Worm (Caenorhabditis elegans) whole organism, midembryonic: ENCODE results near the gene immt-2.

ENCODE experiments used
- T22C8.4 ChIP-seq: fragments of 200-800 bp; sonication (Bioruptor generic); IDR thresholded peaks from 2 replicates; pipeline ENCODE4 v1.3.6; 2022; ENCODE audit warnings: missing genetic modification characterization, missing compliant biosample characterization
- cog-1 ChIP-seq: sonication (generic microtip); optimal IDR thresholded peaks from 2 replicates; lab custom pipeline; 2016; ENCODE audit warnings: missing genetic modification characterization, missing compliant biosample characterization
- flt-1 ChIP-seq: fragments of 200-800 bp; sonication (Bioruptor generic); IDR thresholded peaks from 2 replicates; pipeline ENCODE4 v1.3.6; 2022; ENCODE audit warnings: missing genetic modification characterization, missing compliant biosample characterization
- klf-2 ChIP-seq: fragments of 200-800 bp; sonication (Bioruptor generic); conservative IDR thresholded peaks from 2 replicates; pipeline ENCODE4 v1.3.6; 2022; ENCODE audit warnings: missing genetic modification reagents, missing genetic modification characterization, missing compliant biosample characterization
- med-1 ChIP-seq: sonication (generic microtip); optimal IDR thresholded peaks from 2 replicates; lab custom pipeline; 2017; ENCODE audit warnings: missing genetic modification characterization, mild to moderate bottlenecking, missing compliant biosample characterization, antibody characterized with exemption, missing genetic modification reagents; ENCODE audit not compliant: insufficient read depth
- ref-1 ChIP-seq: fragments of 200-800 bp; sonication (Bioruptor generic); conservative IDR thresholded peaks from 2 replicates; pipeline ENCODE4 v1.3.6; 2022; ENCODE audit warnings: missing genetic modification reagents, missing genetic modification characterization, missing compliant biosample characterization
- tab-1 ChIP-seq: fragments of 200-800 bp; sonication (Bioruptor generic); IDR thresholded peaks from 2 replicates; pipeline ENCODE4 v1.3.6; 2022; ENCODE audit warnings: missing genetic modification characterization, missing compliant biosample characterization
- ztf-23 ChIP-seq: fragments of 200-800 bp; sonication (Bioruptor generic); IDR thresholded peaks from 2 replicates; pipeline ENCODE4 v1.3.6; 2022; ENCODE audit warnings: missing genetic modification reagents, missing genetic modification characterization, missing compliant biosample characterization
- ztf-29 ChIP-seq: fragments of 200-800 bp; sonication (Bioruptor generic); IDR thresholded peaks from 2 replicates; pipeline ENCODE4 v1.3.6; 2022; ENCODE audit warnings: missing genetic modification reagents, missing genetic modification characterization, missing compliant biosample characterization

Gene immt-2

ce11 chrV:16834989-16835388, 45.9 kb downstream of the immt-2 start, which contains the start of gene tni-3:
Gene tni-3, minus strand, starts transcription at chrV:16835128.
- TF ChIP-seq ztf-23 (GFP tag; lab: Robert Waterston, UW) (no peak), med-1 (no peak), ref-1 (no peak), ztf-29 (GFP tag; lab: Robert Waterston, UW) (no peak), T22C8.4 (GFP tag; lab: Robert Waterston, UW) (no peak), flt-1 (GFP tag; lab: Robert Waterston, UW) (no peak), tab-1 (GFP tag; lab: Robert Waterston, UW) (no peak), klf-2 (GFP tag; lab: Robert Waterston, UW) (no peak), cog-1 (no peak)

ce11 chrV:16836100-16836499, 47.0 kb downstream of the immt-2 start:
- TF ChIP-seq flt-1 (GFP tag; lab: Robert Waterston, UW) (no peak), ref-1 (no peak), med-1 (no peak), T22C8.4 (GFP tag; lab: Robert Waterston, UW) (no peak), cog-1 (no peak), klf-2 (GFP tag; lab: Robert Waterston, UW) (no peak), tab-1 (GFP tag; lab: Robert Waterston, UW) (no peak)

ce11 chrV:16838435-16838834, 49.4 kb downstream of the immt-2 start:
- TF ChIP-seq cog-1 (no peak), flt-1 (GFP tag; lab: Robert Waterston, UW) (no peak), ztf-23 (GFP tag; lab: Robert Waterston, UW) (no peak), med-1 (no peak), ztf-29 (GFP tag; lab: Robert Waterston, UW) (no peak), T22C8.4 (GFP tag; lab: Robert Waterston, UW) (no peak), ref-1 (no peak), tab-1 (GFP tag; lab: Robert Waterston, UW) (no peak), klf-2 (GFP tag; lab: Robert Waterston, UW) (no peak)

ce11 chrV:16840283-16840682, 51.2 kb downstream of the immt-2 start:
- no peak for TF ChIP-seq cog-1
- no peak for TF ChIP-seq klf-2 (GFP tag; lab: Robert Waterston, UW)
- no peak for TF ChIP-seq ztf-23 (GFP tag; lab: Robert Waterston, UW)
- no peak for TF ChIP-seq med-1
- no peak for TF ChIP-seq T22C8.4 (GFP tag; lab: Robert Waterston, UW)
- TF ChIP-seq flt-1 (GFP tag; lab: Robert Waterston, UW) = no peak
- no peak for TF ChIP-seq ztf-29 (GFP tag; lab: Robert Waterston, UW)

ce11 chrV:16840961-16841360, 51.9 kb downstream of the immt-2 start, which contains the start of gene clec-40:
Gene clec-40, minus strand, starts transcription at chrV:16841061.
- TF ChIP-seq tab-1 (GFP tag; lab: Robert Waterston, UW) (no peak), ref-1 (no peak), ztf-29 (GFP tag; lab: Robert Waterston, UW) (no peak), flt-1 (GFP tag; lab: Robert Waterston, UW) (no peak), cog-1 (no peak), T22C8.4 (GFP tag; lab: Robert Waterston, UW) (no peak), med-1 (no peak), ztf-23 (GFP tag; lab: Robert Waterston, UW) (no peak), klf-2 (GFP tag; lab: Robert Waterston, UW) (no peak)
